Worm (Caenorhabditis elegans): ENCODE measurements around the gene srh-97.

Gene srh-97

ce11 chrV:17030430-17030829 is 13.5 kb downstream of the srh-97 start:
- TF ChIP-seq D2030.7 (GFP tag; IDR thresholded peaks at IDR 0.05) = no peak
- no peak for TF ChIP-seq B0261.1 (tag; optimal IDR thresholded peaks at IDR 0.05)
- no peak for TF ChIP-seq bed-1 (GFP tag; IDR thresholded peaks at IDR 0.05)
- no peak for TF ChIP-seq F33H1.4 (GFP tag; IDR thresholded peaks at IDR 0.05)

- TF ChIP-seq F57C9.4 (tag; optimal IDR thresholded peaks at IDR 0.05) = no peak
- TF ChIP-seq ztf-22 (GFP tag; optimal IDR thresholded peaks at IDR 0.05) = no peak
- no peak for TF ChIP-seq aptf-3 (GFP tag; IDR thresholded peaks at IDR 0.05)
- no peak for TF ChIP-seq ama-1 (optimal IDR thresholded peaks at IDR 0.05)
- no peak for TF ChIP-seq ama-1 (GFP tag; optimal IDR thresholded peaks at IDR 0.05)
- no peak for TF ChIP-seq hrde-1 (tag; optimal IDR thresholded peaks at IDR 0.05; ENCODE audit: borderline replicate concordance)
- TF ChIP-seq ceh-27 (GFP tag; optimal IDR thresholded peaks at IDR 0.05) = no peak
- TF ChIP-seq ccch-3 (GFP tag; optimal IDR thresholded peaks at IDR 0.05) = no peak
- no peak for TF ChIP-seq athp-1 (tag; optimal IDR thresholded peaks at IDR 0.05)
Measured at ce11 chrV:17035850-17036249, 19.0 kb downstream of the srh-97 start, which contains the start of gene srz-94. Gene srz-94 (minus strand): TSS chrV:17035950.

ce11 chrV:17042263-17042662 is 25.4 kb downstream of the srh-97 start, which contains the start of gene hpo-33:
Gene hpo-33 (plus strand): TSS chrV:17042563.
- TF ChIP-seq F57A8.1 (GFP tag; optimal IDR thresholded peaks at IDR 0.05) = no peak
- TF ChIP-seq cebp-2 (GFP tag; IDR thresholded peaks at IDR 0.05) = no peak
- no peak for TF ChIP-seq nhr-27 (tag; optimal IDR thresholded peaks at IDR 0.05)
- no peak for TF ChIP-seq F10E7.11 (tag; optimal IDR thresholded peaks at IDR 0.05)
- no peak for TF ChIP-seq hlh-12 (tag; optimal IDR thresholded peaks at IDR 0.05)
- TF ChIP-seq madf-10 (tag; optimal IDR thresholded peaks at IDR 0.05) = no peak
- TF ChIP-seq lin-40 (tag; optimal IDR thresholded peaks at IDR 0.05) = no peak
- TF ChIP-seq F57C9.4 (tag; optimal IDR thresholded peaks at IDR 0.05) = no peak
- TF ChIP-seq let-526 (GFP tag; IDR thresholded peaks at IDR 0.05) = no peak
- TF ChIP-seq sea-2 (GFP tag; IDR thresholded peaks at IDR 0.05) = no peak
- no peak for TF ChIP-seq efl-1 (GFP tag; optimal IDR thresholded peaks at IDR 0.05)
- no peak for TF ChIP-seq hmg-20 (GFP tag; IDR thresholded peaks at IDR 0.05)
- TF ChIP-seq nfyb-1 (GFP tag; IDR thresholded peaks at IDR 0.05) = no peak
- no peak for TF ChIP-seq dpl-1 (GFP tag; optimal IDR thresholded peaks at IDR 0.05)
- no peak for TF ChIP-seq snpc-1.3 (tag; optimal IDR thresholded peaks at IDR 0.05; ENCODE audit: insufficient read depth)
- no peak for TF ChIP-seq ztf-22 (GFP tag; optimal IDR thresholded peaks at IDR 0.05)
- TF ChIP-seq pbrm-1 (GFP tag; IDR thresholded peaks at IDR 0.05) = no peak
- TF ChIP-seq ceh-100 (GFP tag; IDR thresholded peaks at IDR 0.05) = no peak
- no peak for TF ChIP-seq ccch-3 (GFP tag; optimal IDR thresholded peaks at IDR 0.05)

- TF ChIP-seq nhr-120 (GFP tag; IDR thresholded peaks at IDR 0.05) = no peak
- TF ChIP-seq Y53F4B.3 (GFP tag; IDR thresholded peaks at IDR 0.05) = no peak
- no peak for TF ChIP-seq lsl-1 (GFP tag; optimal IDR thresholded peaks at IDR 0.05)
- no peak for TF ChIP-seq unc-62 (GFP tag; optimal IDR thresholded peaks at IDR 0.05)
- no peak for TF ChIP-seq zim-3 (tag; optimal IDR thresholded peaks at IDR 0.05)
- no peak for TF ChIP-seq mel-28 (tag; optimal IDR thresholded peaks at IDR 0.05; ENCODE audit: borderline replicate concordance)
- TF ChIP-seq aptf-2 (GFP tag; conservative IDR thresholded peaks at IDR 0.05) = no peak
- TF ChIP-seq lag-1 (GFP tag; IDR thresholded peaks at IDR 0.05) = no peak
- no peak for TF ChIP-seq chd-7 (tag; optimal IDR thresholded peaks at IDR 0.05)
- TF ChIP-seq hsf-1 (GFP tag; IDR thresholded peaks at IDR 0.05) = no peak
- TF ChIP-seq B0035.1 (tag; optimal IDR thresholded peaks at IDR 0.05) = no peak
- TF ChIP-seq rec-8 (tag; optimal IDR thresholded peaks at IDR 0.05) = no peak
- TF ChIP-seq zfh-2 (GFP tag; conservative IDR thresholded peaks at IDR 0.05) = no peak
- TF ChIP-seq C17E4.6 (GFP tag; IDR thresholded peaks at IDR 0.05) = no peak
- no peak for TF ChIP-seq attf-5 (GFP tag; optimal IDR thresholded peaks at IDR 0.05)
- no peak for TF ChIP-seq T07F8.4 (tag; optimal IDR thresholded peaks at IDR 0.05)
- no peak for TF ChIP-seq akir-1 (GFP tag; optimal IDR thresholded peaks at IDR 0.05)
Measured at ce11 chrV:17044500-17044899, 27.6 kb downstream of the srh-97 start, which contains the start of gene F28B1.2. Gene F28B1.2 (plus strand): TSS chrV:17044800.
